Worm (Caenorhabditis elegans) whole organism, mixed stage, embryonic: ENCODE measurements around the gene piga-1.

ENCODE experiments used
- ces-1 ChIP-seq: fragments of 150-350 bp; optimal IDR thresholded peaks from 2 replicates; lab custom pipeline; 2014; ENCODE audit warnings: missing biosample characterization, missing genetic modification reagents, missing genetic modification characterization
- lsy-2 ChIP-seq: fragments of 150-350 bp; optimal IDR thresholded peaks from 2 replicates; lab custom pipeline; 2014; ENCODE audit warnings: missing biosample characterization, missing genetic modification characterization
- nhr-12 ChIP-seq: fragments of 150-350 bp; optimal IDR thresholded peaks from 2 replicates; lab custom pipeline; 2014; ENCODE audit warnings: missing biosample characterization, missing genetic modification characterization
- nhr-2 ChIP-seq: fragments of 150-350 bp; optimal IDR thresholded peaks from 2 replicates; lab custom pipeline; 2014; ENCODE audit warnings: missing biosample characterization, missing genetic modification characterization
- pha-4 ChIP-seq: fragments of 150-350 bp; optimal IDR thresholded peaks from 2 replicates; lab custom pipeline; 2018; ENCODE audit warnings: missing biosample characterization, missing genetic modification reagents, missing genetic modification characterization
- sem-2 ChIP-seq: fragments of 200-800 bp; sonication (Bioruptor generic); optimal IDR thresholded peaks from 2 replicates; lab custom pipeline; 2018; ENCODE audit warnings: mild to moderate bottlenecking, missing genetic modification characterization, missing compliant biosample characterization
- snpc-4 ChIP-seq: fragments of 150-350 bp; optimal IDR thresholded peaks from 2 replicates; lab custom pipeline; 2014; ENCODE audit warnings: missing biosample characterization, missing genetic modification characterization
- sptf-1 ChIP-seq: sonication (generic microtip); optimal IDR thresholded peaks from 2 replicates; lab custom pipeline; 2017; ENCODE audit warnings: mild to moderate bottlenecking, missing genetic modification characterization, moderate library complexity, missing compliant biosample characterization
- unc-39 ChIP-seq: fragments of 150-350 bp; optimal IDR thresholded peaks from 2 replicates; lab custom pipeline; 2014; ENCODE audit warnings: missing biosample characterization, missing genetic modification characterization
- zip-8 ChIP-seq: fragments of 150-350 bp; optimal IDR thresholded peaks from 2 replicates; lab custom pipeline; 2014; ENCODE audit warnings: missing biosample characterization, missing genetic modification characterization
- ztf-11 ChIP-seq: fragments of 150-350 bp; optimal IDR thresholded peaks from 2 replicates; lab custom pipeline; 2014; ENCODE audit warnings: missing biosample characterization, missing genetic modification characterization

ce11 chrII:8641131-8641530 is 20.4 kb downstream of the piga-1 start, which contains the start of gene D2085.7:
- TF ChIP-seq snpc-4 = no peak
- no peak for TF ChIP-seq nhr-12 (tag; lab: Kevin White, UChicago)
- no peak for TF ChIP-seq pha-4 (tag; lab: Kevin White, UChicago)
- TF ChIP-seq unc-39 (tag; lab: Kevin White, UChicago) = no peak
- no peak for TF ChIP-seq ces-1 (GFP tag; lab: Kevin White, UChicago)
- no peak for TF ChIP-seq ztf-11 (tag; lab: Kevin White, UChicago)
- TF ChIP-seq zip-8 = no peak
- no peak for TF ChIP-seq sem-2 (GFP tag; lab: Kevin White, UChicago)
- no peak for TF ChIP-seq sptf-1 (tag; lab: Kevin White, UChicago)
- TF ChIP-seq lsy-2 = no peak
- no peak for TF ChIP-seq nhr-2
